Worm (Caenorhabditis elegans): ENCODE data around the gene alh-6.
A peak's percentile ranks its signal among the peaks of the same experiment; 100 is the strongest.

alh-6 gene

ce11 chrII:1315245-1315644 lies 5.3 kb upstream of the alh-6 start:
- peak; percentile 52 for TF ChIP-seq elt-2 (tag; optimal IDR thresholded peaks at IDR 0.05)
- no peak for TF ChIP-seq nhr-67 (tag; optimal IDR thresholded peaks at IDR 0.05)
- TF ChIP-seq skn-1 (tag; optimal IDR thresholded peaks at IDR 0.05): no peak
- TF ChIP-seq unc-39 (tag; optimal IDR thresholded peaks at IDR 0.05): no peak
- no peak for TF ChIP-seq sea-2 (GFP tag; optimal IDR thresholded peaks at IDR 0.05)
- TF ChIP-seq nfya-1 (tag; optimal IDR thresholded peaks at IDR 0.05; ENCODE audit: insufficient read depth): no peak
- TF ChIP-seq hmg-11 (tag; optimal IDR thresholded peaks at IDR 0.05): no peak
- TF ChIP-seq elt-3 (tag; optimal IDR thresholded peaks at IDR 0.05): peak in 1 of 3 experiments; percentile 5
- TF ChIP-seq fkh-10 (GFP tag; optimal IDR thresholded peaks at IDR 0.05): no peak
- TF ChIP-seq nhr-237 (tag; optimal IDR thresholded peaks at IDR 0.05): no peak
- no peak for TF ChIP-seq ceh-16 (tag; optimal IDR thresholded peaks at IDR 0.05)

DNA sequence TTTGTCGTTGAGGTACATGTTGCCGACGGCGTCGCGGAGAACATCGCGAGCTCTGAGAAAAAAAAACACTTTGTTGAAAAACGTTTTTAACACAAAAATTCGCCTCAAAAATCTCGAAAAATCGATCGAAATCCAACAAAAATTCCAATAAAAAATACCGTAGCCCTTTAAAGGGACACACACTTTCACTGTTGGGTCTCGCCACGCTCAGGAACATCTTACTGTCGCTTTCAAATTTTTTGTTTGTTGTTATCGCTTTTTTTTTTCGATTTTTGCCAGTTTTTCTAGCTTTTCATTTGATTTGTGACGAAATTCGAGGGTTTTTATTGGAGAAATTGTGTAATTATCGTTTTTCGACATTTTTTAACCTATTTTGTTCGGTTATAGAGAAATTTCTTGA lies 3.4 kb downstream of the alh-6 start:
- TF ChIP-seq ztf-4 (tag; optimal IDR thresholded peaks at IDR 0.05) (no peak), lin-39 (tag; optimal IDR thresholded peaks at IDR 0.05) (no peak), jun-1 (tag; optimal IDR thresholded peaks at IDR 0.05) (no peak), elt-2 (tag; optimal IDR thresholded peaks at IDR 0.05) (no peak), nhr-76 (tag; optimal IDR thresholded peaks at IDR 0.05) (no peak), zag-1 (tag; optimal IDR thresholded peaks at IDR 0.05) (no peak), fkh-10 (GFP tag; optimal IDR thresholded peaks at IDR 0.05) (no peak), nhr-25 (tag; optimal IDR thresholded peaks at IDR 0.05) (no peak), snpc-4 (tag; optimal IDR thresholded peaks at IDR 0.05) (no peak)

ce11 chrII:1306036-1306435 lies 3.9 kb downstream of the alh-6 start, which contains the start of gene emc-2:
Gene emc-2, minus strand, starts transcription at chrII:1306136.
- TF ChIP-seq R02D3.7 (tag; optimal IDR thresholded peaks at IDR 0.05) (no peak), eor-1 (tag; optimal IDR thresholded peaks at IDR 0.05) (no peak), ztf-4 (tag; optimal IDR thresholded peaks at IDR 0.05) (no peak), lin-15B (tag; optimal IDR thresholded peaks at IDR 0.05) (no peak)

ce11 chrII:1301554-1301953 lies 8.4 kb downstream of the alh-6 start, which contains the start of gene glb-31:
Gene glb-31, minus strand, starts transcription at chrII:1301654.
- TF ChIP-seq daf-12 (tag; optimal IDR thresholded peaks at IDR 0.05): no peak
- no peak for TF ChIP-seq nfya-1 (tag; optimal IDR thresholded peaks at IDR 0.05; ENCODE audit: insufficient read depth)
- no peak for TF ChIP-seq egl-27 (tag; optimal IDR thresholded peaks at IDR 0.05)
- no peak for TF ChIP-seq jun-1 (tag; optimal IDR thresholded peaks at IDR 0.05)
- TF ChIP-seq fkh-10 (GFP tag; optimal IDR thresholded peaks at IDR 0.05): no peak
- TF ChIP-seq hmg-11 (tag; optimal IDR thresholded peaks at IDR 0.05): no peak
- no peak for TF ChIP-seq R02D3.7 (tag; optimal IDR thresholded peaks at IDR 0.05)
- no peak for TF ChIP-seq unc-62 (GFP tag; optimal IDR thresholded peaks at IDR 0.05)

ce11 chrII:1298169-1298568 lies 11.8 kb downstream of the alh-6 start, which contains the start of gene Y57G7A.1:
Gene Y57G7A.1, plus strand, starts transcription at chrII:1298469.
- TF ChIP-seq elt-1 (tag; optimal IDR thresholded peaks at IDR 0.05) (no peak), mdl-1 (tag; optimal IDR thresholded peaks at IDR 0.05) (no peak), lin-15B (tag; optimal IDR thresholded peaks at IDR 0.05) (no peak)

ce11 chrII:1297697-1298093 lies 12.2 kb downstream of the alh-6 start:
- TF ChIP-seq pha-4 (tag; optimal IDR thresholded peaks at IDR 0.05): peak; percentile 46
- TF ChIP-seq pqm-1 (tag; optimal IDR thresholded peaks at IDR 0.05): peak; percentile 41
- TF ChIP-seq elt-2 (tag; optimal IDR thresholded peaks at IDR 0.05): peak; percentile 65
- no peak for TF ChIP-seq lsy-12 (tag; optimal IDR thresholded peaks at IDR 0.05)

DNA sequence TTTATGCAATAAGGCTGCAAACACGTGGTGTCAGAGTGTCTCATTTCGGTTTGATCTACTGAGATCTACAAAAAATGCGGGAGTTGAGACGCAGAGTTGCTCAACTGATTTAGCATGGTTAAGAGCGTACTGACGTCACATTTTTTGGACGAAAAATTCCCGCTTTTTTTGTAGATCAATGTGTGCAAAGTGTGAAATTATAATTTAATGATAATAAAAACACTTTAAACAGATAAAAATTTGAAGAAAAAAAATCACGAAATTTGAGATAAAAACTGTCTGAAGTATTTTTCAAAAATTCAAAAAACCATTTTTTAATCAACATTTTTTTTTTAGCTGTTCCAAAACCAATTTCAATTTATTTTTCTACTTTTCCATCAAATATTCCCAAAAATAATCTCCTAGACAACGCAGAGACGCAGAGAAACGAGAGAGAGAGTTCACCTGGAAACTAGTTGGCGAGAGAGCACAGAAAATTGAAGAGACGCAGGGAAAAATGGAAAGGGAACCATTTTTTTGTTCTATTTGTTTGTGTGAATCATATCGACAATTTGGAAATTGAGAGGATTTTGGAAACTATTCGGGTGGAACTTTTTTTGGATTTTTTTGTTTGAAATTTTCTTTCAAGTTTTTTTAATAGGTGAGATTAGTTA lies 12.8 kb downstream of the alh-6 start:
- TF ChIP-seq pha-4 (tag; optimal IDR thresholded peaks at IDR 0.05): peak; percentile 31
- no peak for TF ChIP-seq nhr-76 (tag; optimal IDR thresholded peaks at IDR 0.05)
- TF ChIP-seq aly-2 (tag; optimal IDR thresholded peaks at IDR 0.05): no peak
- TF ChIP-seq mdl-1 (tag; optimal IDR thresholded peaks at IDR 0.05): no peak
- no peak for TF ChIP-seq lin-39 (tag; optimal IDR thresholded peaks at IDR 0.05)
- peak; percentile 23 for TF ChIP-seq nhr-23 (tag; optimal IDR thresholded peaks at IDR 0.05)

Data from whole organism, L3 larva.